Worm (Caenorhabditis elegans) whole organism, L4/young adult: ENCODE data around the gene F13C5.2.

Source experiments
- W03F9.2 ChIP-seq: fragments of 150-350 bp; optimal IDR thresholded peaks from 2 replicates; lab custom pipeline; 2014; ENCODE audit warnings: missing biosample characterization, missing genetic modification characterization
- dao-5 ChIP-seq: sonication (generic microtip); optimal IDR thresholded peaks from 2 replicates; lab custom pipeline; 2016; ENCODE audit warnings: missing genotype, missing genetic modification characterization, moderate library complexity, missing compliant biosample characterization
- him-1 ChIP-seq: sonication (generic microtip); optimal IDR thresholded peaks from 2 replicates; lab custom pipeline; 2016; ENCODE audit warnings: missing genotype, missing genetic modification reagents, missing genetic modification characterization, missing compliant biosample characterization

DNA sequence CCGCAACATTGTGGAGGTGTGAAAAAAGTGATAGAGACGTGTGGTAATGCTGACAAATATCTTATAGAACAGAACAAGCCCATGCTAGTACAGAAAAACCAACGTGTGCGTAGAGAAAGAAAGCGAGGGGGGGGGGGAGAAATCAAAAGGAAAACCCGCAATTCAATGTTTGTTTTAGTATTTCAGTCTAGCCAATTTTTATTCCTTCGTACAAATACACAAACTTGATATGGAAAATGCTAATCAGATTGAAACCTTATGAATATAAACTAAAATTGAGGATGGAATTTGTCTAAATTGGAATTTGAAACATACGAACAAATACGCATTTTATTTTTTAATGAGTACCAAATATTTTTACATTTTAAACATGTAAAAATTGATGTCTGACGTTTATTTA, 6.0 kb upstream of the F13C5.2 start, which contains the start of gene mrp-1:
- TF ChIP-seq W03F9.2 (tag; lab: Kevin White, UChicago) (no peak), dao-5 (tag; lab: Kevin White, UChicago) (no peak), him-1 (tag; lab: Kevin White, UChicago) (no peak)
